Worm (Caenorhabditis elegans) whole organism, mixed stage, embryonic: ENCODE data around the gene F13D2.1.

Experiments used
- M03D4.4 ChIP-seq: sonication (generic microtip); optimal IDR thresholded peaks from 2 replicates; lab custom pipeline; 2017; ENCODE audit warnings: mild to moderate bottlenecking, missing genetic modification characterization, missing compliant biosample characterization
- bed-3 ChIP-seq: fragments of 200-800 bp; sonication (Bioruptor generic); optimal IDR thresholded peaks from 3 replicates; lab custom pipeline; 2018; ENCODE audit warnings: mild to moderate bottlenecking, missing genetic modification characterization, moderate library complexity, missing compliant biosample characterization
- ceh-43 ChIP-seq: fragments of 200-800 bp; sonication (Bioruptor generic); optimal IDR thresholded peaks from 2 replicates; lab custom pipeline; 2018; ENCODE audit warnings: mild to moderate bottlenecking, missing genetic modification characterization, moderate library complexity, missing compliant biosample characterization
- ceh-83 ChIP-seq: fragments of 200-800 bp; sonication (Bioruptor generic); optimal IDR thresholded peaks from 2 replicates; lab custom pipeline; 2018; ENCODE audit warnings: mild to moderate bottlenecking, missing genetic modification characterization, missing compliant biosample characterization
- ces-1 ChIP-seq: fragments of 150-350 bp; optimal IDR thresholded peaks from 2 replicates; lab custom pipeline; 2014; ENCODE audit warnings: missing biosample characterization, missing genetic modification reagents, missing genetic modification characterization
- cnd-1 ChIP-seq: fragments of 200-800 bp; sonication (Bioruptor generic); optimal IDR thresholded peaks from 2 replicates; lab custom pipeline; 2018; ENCODE audit warnings: mild to moderate bottlenecking, missing genetic modification characterization, missing compliant biosample characterization
- drap-1 ChIP-seq: fragments of 200-800 bp; sonication (Bioruptor generic); optimal IDR thresholded peaks from 3 replicates; lab custom pipeline; 2018; ENCODE audit warnings: mild to moderate bottlenecking, missing genetic modification characterization, missing compliant biosample characterization
- elt-1 ChIP-seq: sonication (generic microtip); optimal IDR thresholded peaks from 2 replicates; lab custom pipeline; 2017; ENCODE audit warnings: missing genetic modification characterization, mild to moderate bottlenecking, missing compliant biosample characterization, antibody characterized with exemption, moderate library complexity, borderline replicate concordance; ENCODE audit not compliant: insufficient read depth
- flh-1 ChIP-seq: fragments of 200-800 bp; sonication (Bioruptor generic); optimal IDR thresholded peaks from 2 replicates; lab custom pipeline; 2018; ENCODE audit warnings: mild to moderate bottlenecking, missing genetic modification characterization, moderate library complexity, missing compliant biosample characterization
- ham-2 ChIP-seq: fragments of 200-800 bp; sonication (Bioruptor generic); optimal IDR thresholded peaks from 2 replicates; lab custom pipeline; 2018; ENCODE audit warnings: mild to moderate bottlenecking, missing genetic modification characterization, missing compliant biosample characterization
- lsy-2 ChIP-seq: fragments of 150-350 bp; optimal IDR thresholded peaks from 2 replicates; lab custom pipeline; 2014; ENCODE audit warnings: missing biosample characterization, missing genetic modification characterization
- mab-5 ChIP-seq: fragments of 150-350 bp; optimal IDR thresholded peaks from 2 replicates; lab custom pipeline; 2014; ENCODE audit warnings: missing biosample characterization, missing genetic modification characterization
- mep-1 ChIP-seq: fragments of 150-350 bp; optimal IDR thresholded peaks from 2 replicates; lab custom pipeline; 2017; ENCODE audit warnings: missing biosample characterization, missing genetic modification reagents, missing genetic modification characterization, inconsistent platforms
- mls-2 ChIP-seq: sonication (generic microtip); optimal IDR thresholded peaks from 2 replicates; lab custom pipeline; 2016; ENCODE audit warnings: mild to moderate bottlenecking, missing genetic modification characterization, moderate library complexity, missing compliant biosample characterization
- nhr-12 ChIP-seq: fragments of 150-350 bp; optimal IDR thresholded peaks from 2 replicates; lab custom pipeline; 2014; ENCODE audit warnings: missing biosample characterization, missing genetic modification characterization
- nhr-237 ChIP-seq: fragments of 150-350 bp; optimal IDR thresholded peaks from 2 replicates; lab custom pipeline; 2014; ENCODE audit warnings: missing biosample characterization, missing genetic modification characterization
- nhr-28 ChIP-seq: fragments of 150-350 bp; optimal IDR thresholded peaks from 2 replicates; lab custom pipeline; 2014; ENCODE audit warnings: missing biosample characterization, missing genetic modification characterization
- nhr-76 ChIP-seq: sonication (generic microtip); optimal IDR thresholded peaks from 2 replicates; lab custom pipeline; 2017; ENCODE audit warnings: missing biosample characterization, missing genetic modification characterization
- pha-4 ChIP-seq: fragments of 150-350 bp; optimal IDR thresholded peaks from 2 replicates; lab custom pipeline; 2018; ENCODE audit warnings: missing biosample characterization, missing genetic modification reagents, missing genetic modification characterization
- sem-2 ChIP-seq: fragments of 200-800 bp; sonication (Bioruptor generic); optimal IDR thresholded peaks from 2 replicates; lab custom pipeline; 2018; ENCODE audit warnings: mild to moderate bottlenecking, missing genetic modification characterization, missing compliant biosample characterization
- snpc-4 ChIP-seq: fragments of 150-350 bp; optimal IDR thresholded peaks from 2 replicates; lab custom pipeline; 2014; ENCODE audit warnings: missing biosample characterization, missing genetic modification characterization
- sptf-1 ChIP-seq: sonication (generic microtip); optimal IDR thresholded peaks from 2 replicates; lab custom pipeline; 2017; ENCODE audit warnings: mild to moderate bottlenecking, missing genetic modification characterization, moderate library complexity, missing compliant biosample characterization
- tbx-8 ChIP-seq: fragments of 200-800 bp; sonication (Bioruptor generic); optimal IDR thresholded peaks from 2 replicates; lab custom pipeline; 2018; ENCODE audit warnings: mild to moderate bottlenecking, missing genetic modification characterization, moderate library complexity, missing compliant biosample characterization
- unc-120 ChIP-seq: sonication (generic microtip); optimal IDR thresholded peaks from 2 replicates; lab custom pipeline; 2017; ENCODE audit warnings: missing genetic modification characterization, missing compliant biosample characterization; ENCODE audit not compliant: poor library complexity, severe bottlenecking
- unc-62 ChIP-seq: fragments of 150-350 bp; optimal IDR thresholded peaks from 2 replicates; lab custom pipeline; 2014; ENCODE audit warnings: missing biosample characterization, missing genetic modification reagents, missing genetic modification characterization
- zip-8 ChIP-seq: fragments of 150-350 bp; optimal IDR thresholded peaks from 2 replicates; lab custom pipeline; 2014; ENCODE audit warnings: missing biosample characterization, missing genetic modification characterization

F13D2.1 gene

DNA sequence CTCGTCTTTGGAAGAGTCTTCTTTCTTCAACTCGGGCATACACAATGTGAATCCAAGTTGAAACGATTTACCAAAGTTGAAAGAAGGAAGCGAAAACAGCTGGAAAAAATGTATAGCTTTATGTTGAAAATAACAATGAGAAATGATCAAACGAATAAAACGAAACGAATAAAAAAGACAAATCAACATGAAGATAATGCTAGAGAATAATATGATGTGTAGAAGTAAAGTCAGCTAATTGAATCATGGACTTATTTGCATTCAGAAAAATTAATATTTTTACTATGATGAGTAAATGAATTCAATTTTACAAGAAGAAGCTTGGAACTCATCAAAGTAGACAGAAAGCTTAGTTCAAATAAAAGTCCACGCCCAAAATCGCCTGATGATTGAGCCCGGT, 63.9 kb downstream of the F13D2.1 start, which contains the start of gene alr-1:
Gene alr-1 (minus strand): TSS at position 101 of the 400 bp plus-strand sequence.
- TF ChIP-seq tbx-8, result no peak
- no peak for TF ChIP-seq mls-2 (tag; lab: Kevin White, UChicago)
- no peak for TF ChIP-seq pha-4
- TF ChIP-seq nhr-12 (tag; lab: Kevin White, UChicago), result no peak
- TF ChIP-seq, all 35 proteins: peak for 0

DNA sequence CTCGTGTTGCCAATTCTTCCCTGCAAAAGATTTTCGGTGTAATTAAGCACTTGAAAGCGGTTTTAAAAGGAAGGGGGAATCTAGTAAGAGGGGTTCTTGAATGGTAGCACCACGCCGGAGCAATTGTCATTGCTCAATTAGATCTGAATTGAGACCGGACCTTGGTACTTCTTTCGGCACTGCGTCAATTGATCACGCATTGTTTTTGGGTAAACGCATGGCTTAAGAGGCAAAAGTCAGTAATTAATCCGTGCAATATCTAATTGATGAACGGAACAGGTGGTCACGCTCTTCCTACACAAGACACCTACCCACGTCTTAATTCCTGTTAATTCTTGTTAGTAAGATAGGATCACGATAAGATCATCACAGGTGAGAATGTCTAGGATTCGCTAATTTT, 65.4 kb downstream of the F13D2.1 start:
- TF ChIP-seq ceh-43 (GFP tag; lab: Kevin White, UChicago) (no peak), ces-1 (GFP tag; lab: Kevin White, UChicago) (peak; percentile 21)
- TF ChIP-seq, all 35 proteins: peak for 1

DNA sequence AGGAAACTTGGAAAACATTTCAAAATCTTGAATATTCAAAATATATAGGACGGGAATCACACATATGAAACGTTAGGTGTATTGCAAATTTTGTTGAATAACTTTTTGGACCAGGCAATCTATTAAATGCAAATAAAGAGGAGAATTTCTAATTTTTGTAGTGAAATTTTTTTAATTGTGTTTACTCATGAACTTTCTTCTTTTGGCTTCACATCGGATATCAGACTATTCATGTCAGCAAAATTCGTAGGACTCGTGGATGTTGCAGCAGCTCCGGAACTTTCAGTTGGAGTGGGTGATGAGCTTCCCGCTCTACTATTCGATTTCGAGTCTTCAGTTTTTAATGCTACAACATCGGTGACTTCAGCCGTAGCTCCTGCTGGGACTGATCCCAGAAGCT, 67.0 kb downstream of the F13D2.1 start:
- TF ChIP-seq nhr-28 (tag; lab: Kevin White, UChicago), result no peak
- no peak for TF ChIP-seq lsy-2 (tag; lab: Kevin White, UChicago)
- TF ChIP-seq drap-1 (GFP tag; lab: Kevin White, UChicago), result no peak
- no peak for TF ChIP-seq snpc-4 (tag; lab: Kevin White, UChicago)
- TF ChIP-seq, all 35 proteins: peak for 0

DNA sequence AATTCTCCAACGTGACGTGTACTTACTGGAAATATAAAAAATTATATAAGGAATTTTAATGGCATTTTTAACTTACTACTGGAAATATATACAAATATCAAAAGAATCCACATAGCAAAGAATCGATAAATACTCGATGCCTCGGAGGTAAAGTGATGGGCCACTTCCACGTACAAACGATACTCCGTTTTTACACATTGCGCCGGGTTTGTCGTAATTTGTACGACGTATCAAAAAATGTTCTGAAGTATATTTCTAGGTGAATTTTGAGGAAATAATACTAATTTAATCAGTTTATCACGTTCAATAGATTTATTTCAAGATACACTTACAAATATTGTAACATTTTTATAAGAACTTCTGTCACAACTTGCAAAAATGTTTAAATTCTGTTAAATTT, 68.6 kb downstream of the F13D2.1 start, which contains the start of gene R08B4.3:
Gene R08B4.3 (minus strand): TSS at position 198 of the 400 bp plus-strand sequence.
- TF ChIP-seq lsy-2 (tag; lab: Kevin White, UChicago), result no peak
- TF ChIP-seq sptf-1 (tag; lab: Kevin White, UChicago), result no peak
- TF ChIP-seq mab-5 (tag; lab: Kevin White, UChicago), result no peak
- TF ChIP-seq unc-120 (tag; lab: Kevin White, UChicago), result no peak
- TF ChIP-seq nhr-12 (tag; lab: Kevin White, UChicago), result no peak
- TF ChIP-seq bed-3, result no peak
- TF ChIP-seq elt-1, result no peak
- TF ChIP-seq mls-2 (tag; lab: Kevin White, UChicago), result no peak
- no peak for TF ChIP-seq nhr-237 (tag; lab: Kevin White, UChicago)
- no peak for TF ChIP-seq unc-62
- TF ChIP-seq zip-8, result no peak
- no peak for TF ChIP-seq nhr-76 (tag; lab: Kevin White, UChicago)
- TF ChIP-seq ces-1 (GFP tag; lab: Kevin White, UChicago), result no peak

DNA sequence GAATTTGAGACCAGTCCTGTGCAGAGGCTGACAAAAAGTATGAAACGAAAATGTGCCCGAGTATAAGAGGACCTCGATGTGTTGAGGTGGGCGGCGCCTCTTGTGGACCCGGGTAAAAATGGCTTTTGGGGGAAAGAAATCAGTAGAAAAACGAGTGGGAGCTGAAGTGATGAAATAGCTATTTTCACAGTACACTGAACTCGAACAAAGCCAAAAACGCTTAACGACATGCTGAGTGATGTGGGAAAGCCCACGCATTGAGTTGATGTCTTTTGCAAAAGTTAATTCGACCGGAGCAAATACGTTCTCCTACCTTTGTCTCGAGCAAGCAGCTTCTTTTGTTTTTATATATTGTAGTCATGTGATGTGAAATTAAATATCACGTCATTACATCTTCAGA, 72.7 kb downstream of the F13D2.1 start, which contains the start of gene nlp-66:
Gene nlp-66 (minus strand): TSS at position 101 of the 400 bp plus-strand sequence.
- TF ChIP-seq pha-4, result no peak
- no peak for TF ChIP-seq ceh-43 (GFP tag; lab: Kevin White, UChicago)

DNA sequence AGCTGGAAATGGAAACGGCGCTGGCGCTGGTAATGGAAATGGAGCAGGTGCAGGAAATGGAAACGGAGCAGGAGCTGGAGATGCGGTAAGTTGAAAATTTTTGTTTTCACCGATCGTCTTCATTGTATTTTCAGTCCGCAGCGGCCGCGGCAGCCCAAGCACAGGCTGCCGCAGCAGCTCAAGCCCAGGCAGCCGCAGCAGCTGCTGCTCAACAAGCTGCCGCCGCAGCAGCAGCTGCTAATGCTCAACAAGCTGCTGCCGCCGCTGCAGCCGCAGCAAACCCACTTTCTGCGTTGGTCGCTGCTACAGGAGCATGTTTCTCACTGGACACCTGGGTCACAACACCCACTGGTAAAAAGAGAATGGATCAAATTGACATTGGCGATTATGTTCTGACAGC, 75.0 kb downstream of the F13D2.1 start:
- TF ChIP-seq sptf-1 (tag; lab: Kevin White, UChicago), result no peak
- no peak for TF ChIP-seq flh-1 (GFP tag; lab: Kevin White, UChicago)
- no peak for TF ChIP-seq nhr-237 (tag; lab: Kevin White, UChicago)
- no peak for TF ChIP-seq unc-62
- TF ChIP-seq ceh-43 (GFP tag; lab: Kevin White, UChicago), result no peak
- no peak for TF ChIP-seq ham-2
- no peak for TF ChIP-seq M03D4.4 (tag; lab: Kevin White, UChicago)
- no peak for TF ChIP-seq ces-1 (GFP tag; lab: Kevin White, UChicago)
- TF ChIP-seq nhr-28 (tag; lab: Kevin White, UChicago), result no peak
- TF ChIP-seq sem-2, result no peak
- TF ChIP-seq mep-1 (tag; lab: Kevin White, UChicago), result no peak
- TF ChIP-seq ceh-83, result no peak
- no peak for TF ChIP-seq elt-1
- TF ChIP-seq cnd-1, result no peak
- TF ChIP-seq pha-4, result no peak
